Worm (Caenorhabditis elegans): ENCODE results near the gene rme-6.

The rme-6 gene

ce11 chrX:1060705-1061104 lies 36.2 kb upstream of the rme-6 start:
- TF ChIP-seq ceh-82 (tag; optimal IDR thresholded peaks at IDR 0.05) = no peak
- TF ChIP-seq nhr-25 (tag; optimal IDR thresholded peaks at IDR 0.05) = no peak
- TF ChIP-seq alr-1 (tag; optimal IDR thresholded peaks at IDR 0.05) = no peak
- no peak for TF ChIP-seq unc-39 (tag; optimal IDR thresholded peaks at IDR 0.05)
- peak; percentile 79 for TF ChIP-seq mab-5 (tag; optimal IDR thresholded peaks at IDR 0.05)
- TF ChIP-seq zag-1 (tag; optimal IDR thresholded peaks at IDR 0.05) = no peak

DNA sequence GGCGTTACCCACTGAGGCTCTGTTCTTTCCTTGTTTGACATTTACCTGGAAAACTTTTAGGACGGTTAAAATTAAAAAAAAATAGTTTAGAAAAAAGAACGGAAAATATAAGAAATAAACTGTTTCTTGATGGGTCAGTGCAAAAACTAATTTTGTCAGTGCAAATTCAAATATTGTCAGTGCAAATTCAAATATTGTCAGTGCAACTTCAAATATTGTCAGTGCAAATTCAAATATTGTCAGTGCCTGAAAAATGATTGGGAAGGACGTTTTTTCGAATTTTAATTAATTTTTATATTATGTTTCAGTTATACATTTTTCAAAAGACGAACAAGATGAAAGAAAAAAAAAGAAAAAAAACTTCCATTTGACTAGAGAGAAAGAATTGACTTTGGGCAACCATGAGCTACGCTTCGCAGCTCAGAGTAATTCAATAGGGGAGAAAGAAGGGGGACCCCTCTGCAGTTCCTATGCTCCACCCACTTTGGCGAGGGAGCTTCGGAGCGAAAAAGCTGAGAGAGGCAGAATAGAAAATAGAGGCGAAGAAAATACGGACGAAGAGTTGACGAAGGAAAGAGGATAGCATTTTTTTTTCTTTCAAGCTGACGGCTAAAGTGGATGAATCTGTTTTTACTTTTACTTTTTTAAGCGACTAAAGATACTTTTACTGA lies 34.4 kb upstream of the rme-6 start, which contains the start of gene unc-1:
Gene unc-1, minus strand, starts transcription at position 51 of the 671 bp plus-strand sequence.
- TF ChIP-seq ztf-11 (tag; optimal IDR thresholded peaks at IDR 0.05) = no peak
- no peak for TF ChIP-seq elt-3 (tag; optimal IDR thresholded peaks at IDR 0.05)
- TF ChIP-seq ama-1 (optimal IDR thresholded peaks at IDR 0.05) = no peak
- TF ChIP-seq nhr-6 (tag; optimal IDR thresholded peaks at IDR 0.05) = no peak
- no peak for TF ChIP-seq gmeb-1 (tag; optimal IDR thresholded peaks at IDR 0.05)
- TF ChIP-seq F13H6.1 (tag; optimal IDR thresholded peaks at IDR 0.05) = peak; percentile 53
- TF ChIP-seq lin-13 (GFP tag; optimal IDR thresholded peaks at IDR 0.05) = no peak
- peak in 1 of 2 experiments; percentile 43 for TF ChIP-seq lsy-2 (tag; optimal IDR thresholded peaks at IDR 0.05)
- peak; percentile 34 for TF ChIP-seq C34F6.9 (tag; optimal IDR thresholded peaks at IDR 0.05)
- no peak for TF ChIP-seq nhr-23 (tag; optimal IDR thresholded peaks at IDR 0.05)
- TF ChIP-seq peb-1 (tag; optimal IDR thresholded peaks at IDR 0.05) = no peak
- no peak for TF ChIP-seq nhr-77 (tag; optimal IDR thresholded peaks at IDR 0.05)
- peak; percentile 22 for TF ChIP-seq unc-55 (GFP tag; optimal IDR thresholded peaks at IDR 0.05)
- TF ChIP-seq sem-4 (tag; optimal IDR thresholded peaks at IDR 0.05) = peak; percentile 63
- TF ChIP-seq mab-5 (tag; optimal IDR thresholded peaks at IDR 0.05) = no peak
- no peak for TF ChIP-seq nhr-11 (tag; optimal IDR thresholded peaks at IDR 0.05)
- TF ChIP-seq lin-39 (tag; optimal IDR thresholded peaks at IDR 0.05) = no peak
- TF ChIP-seq zag-1 (tag; optimal IDR thresholded peaks at IDR 0.05) = peak; percentile 76
- TF ChIP-seq aly-2 (tag; optimal IDR thresholded peaks at IDR 0.05) = no peak
- no peak for TF ChIP-seq unc-39 (tag; optimal IDR thresholded peaks at IDR 0.05)
- peak; percentile 23 for TF ChIP-seq nhr-129 (tag; optimal IDR thresholded peaks at IDR 0.05)
- no peak for TF ChIP-seq sma-3 (GFP tag; optimal IDR thresholded peaks at IDR 0.05)
- no peak for TF ChIP-seq skn-1 (tag; optimal IDR thresholded peaks at IDR 0.05)
- TF ChIP-seq nhr-10 (tag; optimal IDR thresholded peaks at IDR 0.05) = no peak
- no peak for TF ChIP-seq nhr-25 (tag; optimal IDR thresholded peaks at IDR 0.05)
- no peak for TF ChIP-seq nhr-12 (tag; optimal IDR thresholded peaks at IDR 0.05)
- TF ChIP-seq dmd-4 (tag; optimal IDR thresholded peaks at IDR 0.05) = no peak
- no peak for TF ChIP-seq nhr-237 (tag; optimal IDR thresholded peaks at IDR 0.05)
- TF ChIP-seq ZK546.5 (tag; optimal IDR thresholded peaks at IDR 0.05) = no peak
- no peak for TF ChIP-seq blmp-1 (tag; optimal IDR thresholded peaks at IDR 0.05; ENCODE audit: insufficient read depth)
- TF ChIP-seq elt-1 (tag; optimal IDR thresholded peaks at IDR 0.05) = no peak
- TF ChIP-seq mbf-1 (tag; optimal IDR thresholded peaks at IDR 0.05) = no peak
- TF ChIP-seq unc-62 (GFP tag; optimal IDR thresholded peaks at IDR 0.05) = no peak
- TF ChIP-seq crh-2 (tag; optimal IDR thresholded peaks at IDR 0.05) = no peak
- TF ChIP-seq ceh-16 (tag; optimal IDR thresholded peaks at IDR 0.05) = no peak
- TF ChIP-seq alr-1 (tag; optimal IDR thresholded peaks at IDR 0.05) = no peak
- no peak for TF ChIP-seq ztf-1 (GFP tag; conservative IDR thresholded peaks at IDR 0.05)
- TF ChIP-seq snpc-4 (tag; optimal IDR thresholded peaks at IDR 0.05) = no peak
- no peak for TF ChIP-seq fos-1 (tag; optimal IDR thresholded peaks at IDR 0.05)
- TF ChIP-seq ztf-4 (tag; optimal IDR thresholded peaks at IDR 0.05) = no peak
- TF ChIP-seq lin-11 (tag; optimal IDR thresholded peaks at IDR 0.05) = no peak
- no peak for TF ChIP-seq sma-9 (GFP tag; optimal IDR thresholded peaks at IDR 0.05)
- no peak for TF ChIP-seq sma-9 (tag; optimal IDR thresholded peaks at IDR 0.05)
- no peak for TF ChIP-seq Y55F3AM.14 (GFP tag; optimal IDR thresholded peaks at IDR 0.05)
- TF ChIP-seq egl-27 (tag; optimal IDR thresholded peaks at IDR 0.05) = no peak
- TF ChIP-seq mdl-1 (tag; optimal IDR thresholded peaks at IDR 0.05) = peak in 1 of 2 experiments; percentile 3
- no peak for TF ChIP-seq ceh-82 (tag; optimal IDR thresholded peaks at IDR 0.05)
- no peak for TF ChIP-seq nhr-21 (tag; optimal IDR thresholded peaks at IDR 0.05)
- TF ChIP-seq R02D3.7 (tag; optimal IDR thresholded peaks at IDR 0.05) = no peak

Data from whole organism, L2 larva.